Fruit fly (Drosophila melanogaster) S2 (cell line): Measurements from ENCODE around the gene CG13712.

Experiments
- CG8478 ChIP-seq: fragments of >200 bp; optimal IDR thresholded peaks from 2 replicates; lab custom pipeline; 2018
- CTCF ChIP-seq, 2 experiments: fragments of >200 bp; optimal IDR thresholded peaks; 2 replicates each; lab custom pipeline; 2018

Gene CG13712

DNA sequence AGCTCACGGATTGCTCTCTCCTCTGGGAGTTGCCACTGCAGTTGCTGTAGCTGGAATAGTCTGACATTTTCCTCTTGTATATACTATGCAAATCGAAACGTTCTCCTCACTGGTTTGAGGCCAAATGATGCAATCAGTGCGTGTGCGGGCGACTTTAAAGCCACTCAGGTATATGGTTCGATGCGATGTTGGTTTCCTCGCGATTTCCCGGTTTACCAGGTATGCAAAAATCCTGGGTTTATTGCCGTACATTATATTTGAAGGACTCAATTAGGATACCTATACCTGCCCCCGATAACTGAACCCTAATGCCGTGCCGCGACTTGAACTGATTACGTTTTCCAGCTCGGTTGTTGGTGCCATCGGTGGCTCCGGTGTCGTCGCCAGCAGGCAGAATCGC, at the start of gene CG13712:
CG13712 (minus strand) TSS at position 101 of the 400 bp plus-strand sequence.
- TF ChIP-seq CG8478 (lab: Kevin White, UChicago) (no peak), CTCF (optimal IDR thresholded peaks at IDR 0.05; lab: Kevin White, UChicago) (no peak)

dm6 chr3L:4757583-4757982, 47.9 kb upstream of the CG13712 start, which contains the start of gene CG13711:
Gene CG13711, plus strand, starts transcription at chr3L:4757883.
- TF ChIP-seq CG8478 (lab: Kevin White, UChicago) (no peak), CTCF (optimal IDR thresholded peaks at IDR 0.05; lab: Kevin White, UChicago) (no peak)

dm6 chr3L:4753638-4754037, 43.9 kb upstream of the CG13712 start, which contains the start of gene CG12493:
Gene CG12493, minus strand, starts transcription at chr3L:4753738.
- TF ChIP-seq CTCF (optimal IDR thresholded peaks at IDR 0.05; lab: Kevin White, UChicago) (no peak), CG8478 (lab: Kevin White, UChicago) (no peak)

dm6 chr3L:4750754-4751153, 41.1 kb upstream of the CG13712 start:
- TF ChIP-seq CTCF (optimal IDR thresholded peaks at IDR 0.05; lab: Kevin White, UChicago) (no peak), CG8478 (lab: Kevin White, UChicago) (no peak)

- TF ChIP-seq CTCF (optimal IDR thresholded peaks at IDR 0.05; lab: Kevin White, UChicago): no peak
- TF ChIP-seq CG8478 (lab: Kevin White, UChicago): no peak
Observed at dm6 chr3L:4749126-4749525, 39.4 kb upstream of the CG13712 start.

DNA sequence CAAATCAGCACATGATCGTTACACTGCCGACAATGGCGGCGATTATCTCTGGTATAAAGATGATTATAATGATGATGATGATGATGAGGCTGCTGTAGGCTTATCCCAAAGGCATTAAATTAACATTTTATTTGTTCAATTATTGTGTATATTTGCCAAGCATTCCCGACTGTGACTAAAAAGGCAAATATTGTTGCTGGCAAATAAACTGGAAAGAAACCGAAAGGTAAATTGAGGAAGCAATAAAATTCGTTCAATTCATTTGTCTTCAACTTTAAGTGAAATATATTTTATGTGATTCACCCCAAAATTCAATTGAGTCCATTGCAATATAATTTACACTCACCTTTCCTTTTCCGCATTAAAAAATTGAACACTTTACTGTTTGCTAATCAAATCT, 38.4 kb upstream of the CG13712 start:
- no peak for TF ChIP-seq CG8478 (lab: Kevin White, UChicago)
- no peak for TF ChIP-seq CTCF (optimal IDR thresholded peaks at IDR 0.05; lab: Kevin White, UChicago)

DNA sequence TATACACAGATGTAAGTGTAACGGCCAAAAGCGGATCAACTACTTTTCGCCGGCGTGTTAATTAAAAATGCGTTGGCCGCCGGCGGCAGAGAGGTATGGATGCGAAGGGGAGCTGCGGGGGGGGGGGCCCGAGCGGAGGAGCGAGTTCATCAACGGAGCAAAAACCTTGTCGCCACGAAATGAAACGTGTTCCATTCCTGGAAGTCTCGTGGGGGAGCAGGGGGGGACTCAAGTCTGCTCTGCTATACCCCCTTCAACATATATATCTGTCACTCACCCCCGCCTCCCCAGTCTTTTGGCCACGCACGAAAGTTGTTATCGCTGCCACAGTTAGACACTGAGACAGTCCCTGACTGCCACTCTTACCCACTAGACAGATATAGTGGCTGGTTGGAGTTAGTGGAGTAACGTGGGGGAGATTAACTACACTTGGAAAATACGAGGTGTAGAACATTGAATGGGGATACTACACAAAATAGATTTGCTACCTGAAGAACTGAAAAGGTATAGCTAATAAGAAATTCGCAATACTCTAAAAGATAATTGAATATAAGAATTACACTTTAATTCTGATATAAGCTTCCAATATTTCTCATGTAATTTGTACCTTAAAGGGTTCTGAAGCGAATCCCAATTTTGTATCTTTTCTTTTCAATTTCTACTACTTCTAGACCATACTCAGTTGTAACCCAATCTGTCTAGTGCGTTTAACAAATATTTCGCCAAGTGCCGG, 37.6 kb upstream of the CG13712 start:
- TF ChIP-seq CTCF (optimal IDR thresholded peaks at IDR 0.05; lab: Kevin White, UChicago): no peak
- no peak for TF ChIP-seq CG8478 (lab: Kevin White, UChicago)

dm6 chr3L:4745143-4745542, 35.5 kb upstream of the CG13712 start:
- TF ChIP-seq CG8478 (lab: Kevin White, UChicago) (no peak), CTCF (optimal IDR thresholded peaks at IDR 0.05; lab: Kevin White, UChicago) (no peak)

dm6 chr3L:4736643-4737042, 27.0 kb upstream of the CG13712 start:
- TF ChIP-seq CTCF (optimal IDR thresholded peaks at IDR 0.05; lab: Kevin White, UChicago): no peak
- no peak for TF ChIP-seq CG8478 (lab: Kevin White, UChicago)

DNA sequence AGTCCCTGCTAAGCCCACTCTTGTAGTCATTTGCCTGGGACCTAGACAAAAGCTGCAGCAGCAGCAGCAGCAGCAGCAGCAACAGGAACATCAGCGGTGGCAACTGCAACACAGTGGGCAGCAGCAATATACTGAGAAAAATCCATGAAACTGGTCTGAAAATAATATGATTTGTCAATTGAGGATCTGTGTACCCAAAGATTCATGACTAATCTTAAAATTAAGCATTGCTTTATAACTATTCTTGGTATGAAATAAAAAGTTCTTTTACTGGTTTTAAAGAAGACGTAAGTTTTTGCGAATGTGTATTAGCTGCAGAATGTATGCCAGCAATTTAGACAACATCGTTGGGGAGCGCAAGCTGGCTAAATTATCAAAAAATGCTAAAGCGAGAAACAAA, 22.0 kb upstream of the CG13712 start:
- TF ChIP-seq CTCF (optimal IDR thresholded peaks at IDR 0.05; lab: Kevin White, UChicago) (no peak), CG8478 (lab: Kevin White, UChicago) (no peak)

DNA sequence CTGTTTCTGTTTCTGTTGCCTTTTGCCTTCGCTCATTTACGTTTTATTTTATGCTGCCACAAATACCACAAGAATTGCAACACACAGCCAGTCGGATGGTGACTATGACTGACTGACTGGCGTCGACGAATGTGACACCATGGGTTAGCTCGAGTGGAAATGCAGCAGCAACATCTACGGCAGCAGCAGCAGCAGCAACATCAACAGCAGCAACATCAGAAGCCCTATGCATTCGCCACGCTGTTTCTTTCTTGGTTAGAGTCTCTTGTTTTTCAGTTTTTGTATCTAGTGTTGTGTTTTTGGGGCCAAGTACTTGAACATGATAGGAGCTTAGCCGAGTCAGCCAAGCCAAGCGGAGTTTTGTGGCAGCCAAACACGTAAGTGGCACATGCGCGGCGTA, 20.1 kb upstream of the CG13712 start:
- TF ChIP-seq CG8478 (lab: Kevin White, UChicago) (no peak), CTCF (optimal IDR thresholded peaks at IDR 0.05; lab: Kevin White, UChicago) (no peak)

DNA sequence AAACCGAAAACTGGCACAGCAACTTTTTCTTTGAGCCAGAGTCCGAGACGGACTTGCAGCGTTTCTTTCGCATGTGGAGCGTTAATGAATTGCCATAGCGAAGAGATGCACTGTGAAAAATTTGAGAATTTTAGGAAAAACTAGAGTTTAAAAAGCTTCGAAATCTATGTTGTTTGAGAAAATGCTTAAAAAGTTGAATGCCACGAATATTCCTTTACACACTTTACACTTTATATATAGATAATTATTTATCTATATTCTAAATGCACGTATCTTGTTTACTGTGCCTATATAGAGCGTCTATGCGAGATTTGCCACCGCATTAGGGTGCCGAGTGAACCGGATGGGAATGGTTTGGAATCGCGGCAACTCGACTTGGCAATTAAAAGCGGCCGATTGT, 12.2 kb upstream of the CG13712 start:
- no peak for TF ChIP-seq CG8478 (lab: Kevin White, UChicago)
- no peak for TF ChIP-seq CTCF (optimal IDR thresholded peaks at IDR 0.05; lab: Kevin White, UChicago)

DNA sequence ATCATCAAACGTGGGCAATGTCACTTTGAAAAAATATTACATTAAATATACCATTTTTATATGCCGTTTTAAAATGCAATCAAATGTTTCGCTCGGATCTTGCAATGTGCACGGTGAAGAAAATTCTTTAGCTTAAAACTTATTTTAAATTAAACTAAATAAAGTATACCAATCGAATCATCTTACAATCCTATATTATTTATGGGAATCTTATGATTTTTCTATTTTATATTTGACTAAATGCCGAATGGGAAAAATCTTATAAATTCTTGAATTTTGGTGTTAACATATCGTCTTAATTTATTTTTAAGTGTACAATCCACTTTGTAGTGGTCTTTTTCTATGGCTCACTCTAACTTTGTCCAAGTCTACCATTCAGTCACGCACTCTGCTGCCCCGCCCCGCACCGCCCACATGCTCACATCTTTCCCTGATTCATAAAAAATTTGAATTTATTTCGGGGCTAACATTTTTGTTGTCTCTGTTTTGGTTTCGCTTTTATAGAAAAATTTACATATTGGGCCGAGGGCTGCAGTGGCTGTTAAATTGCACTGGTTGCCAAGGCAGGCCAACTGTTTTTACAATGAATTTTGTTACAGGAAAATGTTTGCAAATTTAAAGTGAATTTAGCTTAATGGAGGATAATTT, 10.9 kb upstream of the CG13712 start:
- TF ChIP-seq CG8478 (lab: Kevin White, UChicago) (no peak), CTCF (optimal IDR thresholded peaks at IDR 0.05; lab: Kevin White, UChicago) (no peak)

- TF ChIP-seq CTCF (optimal IDR thresholded peaks at IDR 0.05; lab: Kevin White, UChicago) (no peak), CG8478 (lab: Kevin White, UChicago) (no peak)
Observed at dm6 chr3L:4719743-4720142, 10.1 kb upstream of the CG13712 start.

DNA sequence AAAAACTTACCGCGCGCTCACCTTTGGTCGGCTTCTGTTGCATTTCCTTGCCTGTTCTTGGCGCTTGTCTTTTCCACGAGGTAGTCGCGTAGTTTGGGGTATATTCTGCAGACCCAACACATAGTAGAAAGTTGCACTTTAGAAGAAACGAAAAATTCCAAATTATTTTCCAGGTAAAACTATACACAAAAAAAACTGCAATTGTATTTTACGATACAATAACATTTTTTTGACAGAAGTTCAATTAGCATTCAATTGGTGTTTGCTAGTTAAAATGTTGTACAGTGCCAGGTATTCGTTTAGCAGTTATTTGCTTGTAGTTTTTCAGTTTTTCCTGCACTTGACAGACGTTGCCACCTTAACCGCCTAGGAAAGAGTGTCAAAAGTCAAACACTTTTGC, 1.2 kb downstream of the CG13712 start:
- TF ChIP-seq CG8478 (lab: Kevin White, UChicago): no peak
- no peak for TF ChIP-seq CTCF (optimal IDR thresholded peaks at IDR 0.05; lab: Kevin White, UChicago)
